Worm (Caenorhabditis elegans) whole organism, L4 larva: ENCODE data around the gene cyp-43A1.

Experiments used
- F26F4.8 ChIP-seq: fragments of 200-800 bp; sonication (Bioruptor generic); conservative IDR thresholded peaks from 2 replicates; pipeline ENCODE4 v1.3.6; 2022; ENCODE audit warnings: missing genetic modification characterization, missing compliant biosample characterization
- F49E8.2 ChIP-seq: sonication (generic microtip); optimal IDR thresholded peaks from 2 replicates; lab custom pipeline; 2016; ENCODE audit warnings: missing compliant biosample characterization, mild to moderate bottlenecking, missing genetic modification characterization, borderline replicate concordance
- R02D3.7 ChIP-seq: fragments of 150-350 bp; sonication (generic microtip); optimal IDR thresholded peaks from 3 replicates; lab custom pipeline; 2014; ENCODE audit warnings: missing biosample characterization, missing genetic modification characterization
- T20F7.1 ChIP-seq: fragments of 200-800 bp; sonication (Bioruptor generic); optimal IDR thresholded peaks from 2 replicates; lab custom pipeline; 2018; ENCODE audit warnings: mild to moderate bottlenecking, missing genetic modification characterization, missing compliant biosample characterization
- aha-1 ChIP-seq: fragments of 150-350 bp; peaks from one replicate; lab custom pipeline; 2014; ENCODE audit warnings: missing biosample characterization, missing genetic modification characterization
- aly-2 ChIP-seq: sonication (generic microtip); optimal IDR thresholded peaks from 2 replicates; lab custom pipeline; 2018; ENCODE audit warnings: missing biosample characterization, missing genetic modification characterization
- arid-1 ChIP-seq: fragments of 200-800 bp; sonication (Bioruptor generic); conservative IDR thresholded peaks from 2 replicates; pipeline ENCODE4 v1.3.6; 2022; ENCODE audit warnings: missing genetic modification reagents, missing genetic modification characterization, missing compliant biosample characterization
- ceh-20 ChIP-seq: fragments of 200-800 bp; sonication (Bioruptor generic); IDR thresholded peaks from 2 replicates; pipeline ENCODE4 v1.3.6; 2022; ENCODE audit warnings: missing genetic modification reagents, missing genetic modification characterization, missing compliant biosample characterization
- ctbp-1 ChIP-seq: fragments of 200-800 bp; sonication (Bioruptor generic); IDR thresholded peaks from 2 replicates; pipeline ENCODE4 v1.3.6; 2022; ENCODE audit warnings: missing genetic modification reagents, missing genetic modification characterization, missing compliant biosample characterization
- daf-16 ChIP-seq, 3 experiments: sonication (generic microtip); optimal IDR thresholded peaks; 2 replicates each; lab custom pipeline; 2016 to 2017; ENCODE audit warnings: missing genetic modification characterization in 3 of 3, missing genetic modification reagents in 3 of 3, mild to moderate bottlenecking in 2 of 3, missing compliant biosample characterization in 2 of 3, missing biosample characterization in 1 of 3, moderate library complexity in 1 of 3
- daf-19 ChIP-seq: fragments of 200-800 bp; sonication (Bioruptor generic); conservative IDR thresholded peaks from 2 replicates; pipeline ENCODE4 v1.3.6; 2022; ENCODE audit warnings: missing genetic modification characterization, missing compliant biosample characterization
- daf-8 ChIP-seq: fragments of 200-800 bp; sonication (Bioruptor generic); IDR thresholded peaks from 2 replicates; pipeline ENCODE4 v1.3.6; 2022; ENCODE audit warnings: missing genetic modification characterization, missing compliant biosample characterization
- dmd-6 ChIP-seq: fragments of 200-800 bp; sonication (Bioruptor generic); IDR thresholded peaks from 2 replicates; pipeline ENCODE4 v1.3.6; 2022; ENCODE audit warnings: missing genetic modification reagents, missing genetic modification characterization, missing compliant biosample characterization
- dve-1 ChIP-seq: sonication (generic microtip); optimal IDR thresholded peaks from 2 replicates; lab custom pipeline; 2017; ENCODE audit warnings: antibody characterized with exemption, mild to moderate bottlenecking, missing genetic modification characterization, missing compliant biosample characterization; ENCODE audit not compliant: insufficient read depth
- egl-27 ChIP-seq: sonication (generic microtip); optimal IDR thresholded peaks from 3 replicates; lab custom pipeline; 2017; ENCODE audit warnings: missing biosample characterization, missing genetic modification reagents, missing genetic modification characterization
- fkh-10 ChIP-seq: fragments of 150-350 bp; optimal IDR thresholded peaks from 2 replicates; lab custom pipeline; 2014; ENCODE audit warnings: missing biosample characterization, missing genetic modification reagents, missing genetic modification characterization
- fos-1 ChIP-seq: fragments of 150-350 bp; optimal IDR thresholded peaks from 2 replicates; lab custom pipeline; 2014; ENCODE audit warnings: missing biosample characterization, missing genetic modification characterization
- gei-8 ChIP-seq: fragments of 200-800 bp; sonication (Bioruptor generic); optimal IDR thresholded peaks from 2 replicates; lab custom pipeline; 2018; ENCODE audit warnings: mild to moderate bottlenecking, missing genetic modification characterization, missing compliant biosample characterization
- hif-1 ChIP-seq, 2 experiments: sonication (generic microtip); optimal IDR thresholded peaks; 2 replicates each; lab custom pipeline; 2016 to 2017; ENCODE audit warnings: missing compliant biosample characterization in 2 of 2, missing genetic modification characterization in 2 of 2, missing genetic modification reagents in 2 of 2, missing genotype in 2 of 2, mild to moderate bottlenecking in 1 of 2
- hlh-11 ChIP-seq: fragments of 200-800 bp; sonication (Bioruptor generic); optimal IDR thresholded peaks from 2 replicates; lab custom pipeline; 2018; ENCODE audit warnings: mild to moderate bottlenecking, missing genetic modification characterization, missing compliant biosample characterization
- hlh-30 ChIP-seq: sonication (generic microtip); optimal IDR thresholded peaks from 2 replicates; lab custom pipeline; 2017; ENCODE audit warnings: antibody characterized with exemption, mild to moderate bottlenecking, missing genetic modification characterization, missing compliant biosample characterization; ENCODE audit not compliant: insufficient read depth
- hmg-1.1 ChIP-seq: fragments of 200-800 bp; sonication (Bioruptor generic); IDR thresholded peaks from 2 replicates; pipeline ENCODE4 v1.3.6; 2022; ENCODE audit warnings: missing genetic modification reagents, missing genetic modification characterization, missing compliant biosample characterization
- lim-7 ChIP-seq: fragments of 200-800 bp; sonication (Bioruptor generic); IDR thresholded peaks from 2 replicates; pipeline ENCODE4 v1.3.6; 2022; ENCODE audit warnings: missing genetic modification characterization, missing compliant biosample characterization
- lin-1 ChIP-seq: fragments of 200-800 bp; sonication (Bioruptor generic); IDR thresholded peaks from 2 replicates; pipeline ENCODE4 v1.3.6; 2022; ENCODE audit warnings: missing genetic modification reagents, missing genetic modification characterization, missing compliant biosample characterization
- lin-13 ChIP-seq: fragments of 150-350 bp; optimal IDR thresholded peaks from 2 replicates; lab custom pipeline; 2014; ENCODE audit warnings: missing biosample characterization, missing genetic modification reagents, missing genetic modification characterization
- lir-3 ChIP-seq: sonication (generic microtip); optimal IDR thresholded peaks from 2 replicates; lab custom pipeline; 2016; ENCODE audit warnings: mild to moderate bottlenecking, missing genetic modification characterization, missing compliant biosample characterization
- lsy-2 ChIP-seq, 2 experiments: fragments of 150-350 bp in 1 of 2; sonication (generic microtip) in 1 of 2; optimal IDR thresholded peaks; 2 replicates each; lab custom pipeline; 2014 to 2017; ENCODE audit warnings: missing biosample characterization in 2 of 2, missing genetic modification characterization in 2 of 2
- madf-9 ChIP-seq: fragments of 200-800 bp; sonication (Bioruptor generic); conservative IDR thresholded peaks from 2 replicates; pipeline ENCODE4 v1.3.6; 2022; ENCODE audit warnings: missing genetic modification reagents, missing genetic modification characterization, missing compliant biosample characterization
- mdl-1 ChIP-seq, 2 experiments: fragments of 150-350 bp in 1 of 2; sonication (generic microtip) in 1 of 2; optimal IDR thresholded peaks; 2 replicates each; lab custom pipeline; 2014 to 2017; ENCODE audit warnings: missing biosample characterization in 2 of 2, missing genetic modification characterization in 2 of 2
- mep-1 ChIP-seq: fragments of 150-350 bp; sonication (generic microtip); optimal IDR thresholded peaks from 3 replicates; lab custom pipeline; 2014; ENCODE audit warnings: missing biosample characterization, missing genetic modification characterization
- mes-2 ChIP-seq: sonication (generic microtip); optimal IDR thresholded peaks from 2 replicates; lab custom pipeline; 2016; ENCODE audit warnings: missing genotype, mild to moderate bottlenecking, missing genetic modification characterization, missing compliant biosample characterization; ENCODE audit not compliant: poor library complexity, severe bottlenecking
- mxl-3 ChIP-seq: fragments of 200-800 bp; sonication (Bioruptor generic); optimal IDR thresholded peaks from 2 replicates; lab custom pipeline; 2018; ENCODE audit warnings: mild to moderate bottlenecking, missing genetic modification characterization, missing compliant biosample characterization
- nhr-11 ChIP-seq: fragments of 150-350 bp; optimal IDR thresholded peaks from 2 replicates; lab custom pipeline; 2014; ENCODE audit warnings: missing biosample characterization, missing genetic modification characterization
- nhr-25 ChIP-seq: sonication (generic microtip); optimal IDR thresholded peaks from 2 replicates; lab custom pipeline; 2017; ENCODE audit warnings: missing genetic modification characterization, mild to moderate bottlenecking, missing compliant biosample characterization, antibody characterized with exemption, moderate library complexity, borderline replicate concordance; ENCODE audit not compliant: insufficient read depth
- nhr-28 ChIP-seq: fragments of 150-350 bp; optimal IDR thresholded peaks from 2 replicates; lab custom pipeline; 2014; ENCODE audit warnings: missing biosample characterization, missing genetic modification characterization
- nhr-42 ChIP-seq: fragments of 200-800 bp; sonication (Bioruptor generic); IDR thresholded peaks from 2 replicates; pipeline ENCODE4 v1.3.6; 2022; ENCODE audit warnings: missing genetic modification characterization, missing compliant biosample characterization
- nhr-76 ChIP-seq: fragments of 150-350 bp; optimal IDR thresholded peaks from 2 replicates; lab custom pipeline; 2014; ENCODE audit warnings: missing biosample characterization, missing genetic modification characterization
- php-3 ChIP-seq: fragments of 200-800 bp; sonication (Bioruptor generic); IDR thresholded peaks from 2 replicates; pipeline ENCODE4 v1.3.6; 2022; ENCODE audit warnings: missing genetic modification reagents, missing genetic modification characterization, missing compliant biosample characterization
- pqm-1 ChIP-seq: sonication (generic microtip); optimal IDR thresholded peaks from 2 replicates; lab custom pipeline; 2017; ENCODE audit warnings: missing biosample characterization, missing genetic modification characterization
- rbr-2 ChIP-seq: sonication (generic microtip); optimal IDR thresholded peaks from 2 replicates; lab custom pipeline; 2016; ENCODE audit warnings: missing genotype, missing genetic modification characterization, missing compliant biosample characterization
- saeg-2 ChIP-seq: fragments of 200-800 bp; sonication (Bioruptor generic); IDR thresholded peaks from 2 replicates; pipeline ENCODE4 v1.3.6; 2022; ENCODE audit warnings: missing genetic modification reagents, missing genetic modification characterization, missing compliant biosample characterization
- sdz-12 ChIP-seq: fragments of 200-800 bp; sonication (Bioruptor generic); optimal IDR thresholded peaks from 2 replicates; lab custom pipeline; 2018; ENCODE audit warnings: mild to moderate bottlenecking, missing genetic modification characterization, missing compliant biosample characterization
- set-16 ChIP-seq: fragments of 200-800 bp; sonication (Bioruptor generic); IDR thresholded peaks from 2 replicates; pipeline ENCODE4 v1.3.6; 2022; ENCODE audit warnings: missing genetic modification reagents, missing genetic modification characterization, missing compliant biosample characterization
- spr-1 ChIP-seq: sonication (generic microtip); optimal IDR thresholded peaks from 2 replicates; lab custom pipeline; 2016; ENCODE audit warnings: mild to moderate bottlenecking, missing genetic modification characterization, missing compliant biosample characterization
- tra-1 ChIP-seq: fragments of 200-800 bp; sonication (Bioruptor generic); IDR thresholded peaks from 2 replicates; pipeline ENCODE4 v1.3.6; 2022; ENCODE audit warnings: missing genetic modification reagents, missing genetic modification characterization, missing compliant biosample characterization
- vab-7 ChIP-seq: fragments of 200-800 bp; sonication (Bioruptor generic); IDR thresholded peaks from 2 replicates; pipeline ENCODE4 v1.3.6; 2022; ENCODE audit warnings: missing genetic modification reagents, missing genetic modification characterization, missing compliant biosample characterization
- zfp-2 ChIP-seq: sonication (generic microtip); optimal IDR thresholded peaks from 2 replicates; lab custom pipeline; 2016; ENCODE audit warnings: mild to moderate bottlenecking, missing genetic modification characterization, missing compliant biosample characterization
- zip-2 ChIP-seq: fragments of 150-350 bp; optimal IDR thresholded peaks from 2 replicates; lab custom pipeline; 2014; ENCODE audit warnings: missing biosample characterization, missing genetic modification characterization

Gene cyp-43A1

DNA sequence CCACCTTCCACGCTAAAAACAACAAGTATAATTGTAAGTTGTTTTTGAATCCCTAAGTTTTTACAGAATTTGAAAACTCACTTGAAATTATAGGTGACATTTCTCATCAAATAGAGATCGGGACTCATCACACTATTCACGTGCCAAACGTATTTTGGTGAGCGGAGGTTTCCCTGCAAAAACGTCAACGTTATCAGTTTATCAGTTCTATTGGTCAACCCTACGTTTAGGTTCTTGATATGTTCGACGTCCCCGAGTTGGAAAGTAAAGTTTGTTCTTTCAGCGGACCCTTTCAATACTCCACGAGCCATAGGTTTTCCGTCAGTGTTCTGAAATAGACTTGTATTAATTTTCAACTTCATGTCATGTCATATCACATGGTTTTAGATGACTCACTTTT, 18.9 kb upstream of the cyp-43A1 start (continued):
- TF ChIP-seq daf-8 (GFP tag; lab: Robert Waterston, UW) (no peak), nhr-76 (tag; lab: Kevin White, UChicago) (no peak), saeg-2 (GFP tag; lab: Robert Waterston, UW) (no peak), spr-1 (tag; lab: Kevin White, UChicago) (no peak), mep-1 (tag; lab: Kevin White, UChicago) (no peak)

DNA sequence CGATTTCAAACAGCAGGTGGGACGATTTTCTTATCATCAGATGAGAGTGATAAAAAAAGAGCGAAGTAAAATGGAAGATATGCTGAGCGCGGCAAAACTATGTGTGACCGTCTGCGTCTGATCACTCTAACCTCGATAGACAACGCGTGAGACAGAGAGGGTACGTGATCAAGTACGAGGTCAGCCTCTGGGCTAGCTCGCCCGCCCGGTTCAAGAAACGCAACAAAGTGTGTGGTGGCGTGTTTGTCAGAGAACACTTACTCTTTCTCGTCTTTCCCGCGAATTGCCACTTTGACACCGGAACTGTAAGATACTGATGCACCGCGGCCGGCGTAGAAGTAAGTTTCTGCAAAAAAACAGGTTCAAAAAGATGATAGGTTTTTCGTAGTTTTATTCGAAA, 18.1 kb upstream of the cyp-43A1 start:
- TF ChIP-seq php-3 (GFP tag; lab: Robert Waterston, UW) (0 out of 2 replicates have a peak, but pooled peaks have one; percentile 48), zfp-2 (tag; lab: Kevin White, UChicago) (no peak), madf-9 (GFP tag; lab: Robert Waterston, UW) (no peak), arid-1 (GFP tag; lab: Robert Waterston, UW) (no peak), daf-19 (GFP tag; lab: Robert Waterston, UW) (no peak), lsy-2 (tag; optimal IDR thresholded peaks at IDR 0.05; lab: Kevin White, UChicago) (peak; percentile 15 to 35), F26F4.8 (GFP tag; lab: Robert Waterston, UW) (no peak), mes-2 (tag; lab: Kevin White, UChicago) (peak; percentile 38), lin-1 (GFP tag; lab: Robert Waterston, UW) (peak; percentile 35; the same call in 1 of the 2 replicates), hmg-1.1 (peak; percentile 38; the same call in 1 of the 2 replicates), sdz-12 (GFP tag; lab: Kevin White, UChicago) (no peak), hif-1 (tag; optimal IDR thresholded peaks at IDR 0.05; lab: Kevin White, UChicago) (no peak), fkh-10 (GFP tag; lab: Kevin White, UChicago) (no peak), F49E8.2 (tag; lab: Kevin White, UChicago) (no peak), mdl-1 (tag; optimal IDR thresholded peaks at IDR 0.05; lab: Kevin White, UChicago) (peak in 1 of 2 experiments; percentile 75), rbr-2 (tag; lab: Kevin White, UChicago) (no peak), mxl-3 (GFP tag; lab: Kevin White, UChicago) (peak; percentile 78), ceh-20 (no peak), dve-1 (tag; lab: Kevin White, UChicago) (peak; percentile 53), set-16 (GFP tag; lab: Robert Waterston, UW) (peak; percentile 35; the same call in 1 of the 2 replicates), nhr-25 (peak; percentile 48), lir-3 (tag; lab: Kevin White, UChicago) (no peak), hlh-11 (peak; percentile 94), nhr-11 (tag; lab: Kevin White, UChicago) (peak; percentile 24), hlh-30 (tag; lab: Kevin White, UChicago) (peak; percentile 89), T20F7.1 (peak; percentile 21), R02D3.7 (tag; lab: Kevin White, UChicago) (no peak), gei-8 (GFP tag; lab: Kevin White, UChicago) (no peak), ctbp-1 (0 out of 2 replicates have a peak, but pooled peaks have one; percentile 44), dmd-6 (peak; percentile 90), mep-1 (tag; lab: Kevin White, UChicago) (peak; percentile 58), pqm-1 (tag; lab: Kevin White, UChicago) (peak; percentile 65), lim-7 (GFP tag; lab: Robert Waterston, UW) (no peak), egl-27 (tag; lab: Kevin White, UChicago) (no peak), lin-13 (GFP tag; lab: Kevin White, UChicago) (no peak), aha-1 (peak; percentile 78), fos-1 (tag; lab: Kevin White, UChicago) (no peak), vab-7 (no peak), nhr-28 (tag; lab: Kevin White, UChicago) (peak; percentile 89), aly-2 (tag; lab: Kevin White, UChicago) (no peak), zip-2 (tag; lab: Kevin White, UChicago) (no peak), tra-1 (0 out of 2 replicates have a peak, but pooled peaks have one; percentile 26), daf-16 (GFP tag; optimal IDR thresholded peaks at IDR 0.05; lab: Kevin White, UChicago) (peak in 1 of 2 experiments; percentile 2), daf-16 (tag; optimal IDR thresholded peaks at IDR 0.05; lab: Kevin White, UChicago) (peak; percentile 77), nhr-42 (GFP tag; lab: Robert Waterston, UW) (0 out of 2 replicates have a peak, but pooled peaks have one; percentile 53)
